Worm (Caenorhabditis elegans): ENCODE data around the gene C04E6.5.

DNA sequence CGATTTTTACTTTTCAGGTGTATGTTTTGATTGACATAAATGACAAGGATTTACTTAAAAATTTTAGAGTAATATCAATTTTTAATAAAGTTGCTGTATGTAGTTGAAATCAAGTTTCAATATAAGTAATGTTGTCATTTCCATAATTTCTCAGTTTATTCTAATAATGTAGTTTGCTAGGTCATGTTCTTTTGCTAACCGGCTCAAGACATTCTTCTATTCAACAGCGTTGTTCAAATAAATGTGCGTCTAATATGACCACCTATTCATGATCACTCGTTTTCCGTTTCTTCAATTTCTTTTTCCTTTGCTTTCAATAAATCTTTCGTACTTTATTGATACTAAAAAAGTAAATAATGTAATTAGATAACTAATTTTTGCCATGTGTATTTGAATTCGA, 21.9 kb upstream of the C04E6.5 start, which contains the start of gene C02G6.3:
- no peak for TF ChIP-seq pag-3 (tag; optimal IDR thresholded peaks at IDR 0.05; ENCODE audit: borderline replicate concordance)
- TF ChIP-seq sox-4 (tag; optimal IDR thresholded peaks at IDR 0.05) = no peak
- TF ChIP-seq F13H6.1 (tag; optimal IDR thresholded peaks at IDR 0.05) = no peak
- TF ChIP-seq npax-4 (tag; optimal IDR thresholded peaks at IDR 0.05) = no peak
- TF ChIP-seq nhr-232 (tag; optimal IDR thresholded peaks at IDR 0.05) = no peak
- no peak for TF ChIP-seq ama-1 (optimal IDR thresholded peaks at IDR 0.05)
- no peak for TF ChIP-seq ceh-30 (tag; optimal IDR thresholded peaks at IDR 0.05)
- no peak for TF ChIP-seq tbx-2 (tag; optimal IDR thresholded peaks at IDR 0.05)
- TF ChIP-seq ahr-1 (tag; optimal IDR thresholded peaks at IDR 0.05) = no peak
- no peak for TF ChIP-seq ceh-6 (GFP tag; optimal IDR thresholded peaks at IDR 0.05)
- TF ChIP-seq C38D4.7 (GFP tag; optimal IDR thresholded peaks at IDR 0.05) = no peak
- TF ChIP-seq rnt-1 (tag; optimal IDR thresholded peaks at IDR 0.05) = no peak
